Worm (Caenorhabditis elegans) whole organism, late embryonic: ENCODE results near the gene wdr-54.
A peak's percentile ranks its signal among the peaks of the same experiment; 100 is the strongest.

ENCODE experiments used
- C08G9.2 ChIP-seq: sonication (generic microtip); optimal IDR thresholded peaks from 2 replicates; lab custom pipeline; 2016; ENCODE audit warnings: mild to moderate bottlenecking, missing genetic modification characterization, moderate library complexity, missing compliant biosample characterization
- K09A11.1 ChIP-seq: sonication (generic microtip); optimal IDR thresholded peaks from 2 replicates; lab custom pipeline; 2017; ENCODE audit warnings: antibody characterized with exemption, mild to moderate bottlenecking, missing genetic modification characterization, missing compliant biosample characterization; ENCODE audit not compliant: insufficient read depth
- Y22D7AL.16 ChIP-seq: sonication (generic microtip); optimal IDR thresholded peaks from 2 replicates; lab custom pipeline; 2016; ENCODE audit warnings: missing genetic modification characterization, missing compliant biosample characterization
- ahr-1 ChIP-seq: sonication (generic microtip); optimal IDR thresholded peaks from 2 replicates; lab custom pipeline; 2016; ENCODE audit warnings: missing genetic modification characterization, missing compliant biosample characterization
- ceh-14 ChIP-seq: sonication (generic microtip); optimal IDR thresholded peaks from 2 replicates; lab custom pipeline; 2016; ENCODE audit warnings: missing genotype, missing genetic modification characterization, missing compliant biosample characterization
- ceh-18 ChIP-seq: sonication (generic microtip); optimal IDR thresholded peaks from 2 replicates; lab custom pipeline; 2016; ENCODE audit warnings: missing genetic modification characterization, missing compliant biosample characterization
- ceh-2 ChIP-seq: sonication (generic microtip); optimal IDR thresholded peaks from 2 replicates; lab custom pipeline; 2016; ENCODE audit warnings: missing genotype, missing genetic modification characterization, missing compliant biosample characterization
- ceh-24 ChIP-seq: sonication (generic microtip); optimal IDR thresholded peaks from 2 replicates; lab custom pipeline; 2016; ENCODE audit warnings: mild to moderate bottlenecking, missing genetic modification characterization, missing compliant biosample characterization
- ceh-31 ChIP-seq: sonication (generic microtip); optimal IDR thresholded peaks from 2 replicates; lab custom pipeline; 2016; ENCODE audit warnings: missing genetic modification characterization, missing compliant biosample characterization
- ceh-9 ChIP-seq: sonication (generic microtip); optimal IDR thresholded peaks from 2 replicates; lab custom pipeline; 2016; ENCODE audit warnings: mild to moderate bottlenecking, missing genetic modification characterization, inconsistent platforms, missing compliant biosample characterization
- che-1 ChIP-seq: sonication (generic microtip); optimal IDR thresholded peaks from 2 replicates; lab custom pipeline; 2016; ENCODE audit warnings: mild to moderate bottlenecking, missing genetic modification characterization, missing compliant biosample characterization
- dve-1 ChIP-seq: sonication (generic microtip); optimal IDR thresholded peaks from 2 replicates; lab custom pipeline; 2017; ENCODE audit warnings: antibody characterized with exemption, mild to moderate bottlenecking, missing genetic modification characterization, missing compliant biosample characterization
- elt-2 ChIP-seq: sonication (generic microtip); optimal IDR thresholded peaks from 2 replicates; lab custom pipeline; 2016; ENCODE audit warnings: missing genetic modification reagents, missing genetic modification characterization, missing compliant biosample characterization
- ets-4 ChIP-seq: sonication (generic microtip); optimal IDR thresholded peaks from 2 replicates; lab custom pipeline; 2016; ENCODE audit warnings: missing genetic modification characterization, missing compliant biosample characterization
- eyg-1 ChIP-seq: sonication (generic microtip); optimal IDR thresholded peaks from 2 replicates; lab custom pipeline; 2016; ENCODE audit warnings: missing genotype, missing genetic modification characterization, missing compliant biosample characterization
- fax-1 ChIP-seq: sonication (generic microtip); optimal IDR thresholded peaks from 2 replicates; lab custom pipeline; 2016; ENCODE audit warnings: missing genotype, missing genetic modification characterization, missing compliant biosample characterization
- gmeb-2 ChIP-seq: sonication (generic microtip); optimal IDR thresholded peaks from 2 replicates; lab custom pipeline; 2016; ENCODE audit warnings: missing genetic modification characterization, inconsistent platforms, missing compliant biosample characterization
- hlh-13 ChIP-seq: fragments of 200-800 bp; sonication (Bioruptor generic); optimal IDR thresholded peaks from 2 replicates; lab custom pipeline; 2018; ENCODE audit warnings: mild to moderate bottlenecking, missing genetic modification characterization, missing compliant biosample characterization
- hlh-30 ChIP-seq: sonication (generic microtip); optimal IDR thresholded peaks from 2 replicates; lab custom pipeline; 2017; ENCODE audit warnings: antibody characterized with exemption, missing genetic modification characterization, missing compliant biosample characterization; ENCODE audit not compliant: insufficient read depth
- hlh-6 ChIP-seq: sonication (generic microtip); optimal IDR thresholded peaks from 2 replicates; lab custom pipeline; 2016; ENCODE audit warnings: missing genotype, missing genetic modification characterization, missing compliant biosample characterization
- hlh-8 ChIP-seq: sonication (generic microtip); optimal IDR thresholded peaks from 2 replicates; lab custom pipeline; 2016; ENCODE audit warnings: missing genotype, missing genetic modification characterization, missing compliant biosample characterization
- lim-6 ChIP-seq: sonication (generic microtip); optimal IDR thresholded peaks from 2 replicates; lab custom pipeline; 2016; ENCODE audit warnings: missing genetic modification characterization, missing compliant biosample characterization
- mec-3 ChIP-seq: sonication (generic microtip); optimal IDR thresholded peaks from 2 replicates; lab custom pipeline; 2016; ENCODE audit warnings: borderline replicate concordance, missing genetic modification characterization, missing compliant biosample characterization
- nfya-1 ChIP-seq: sonication (generic microtip); optimal IDR thresholded peaks from 2 replicates; lab custom pipeline; 2017; ENCODE audit warnings: missing genetic modification characterization, mild to moderate bottlenecking, missing compliant biosample characterization, antibody characterized with exemption, moderate library complexity
- nhr-11 ChIP-seq: fragments of 150-350 bp; optimal IDR thresholded peaks from 2 replicates; lab custom pipeline; 2014; ENCODE audit warnings: missing biosample characterization, missing genetic modification characterization
- nhr-232 ChIP-seq: sonication (generic microtip); optimal IDR thresholded peaks from 2 replicates; lab custom pipeline; 2016; ENCODE audit warnings: missing genetic modification characterization, missing compliant biosample characterization
- pha-4 ChIP-seq: fragments of 150-350 bp; optimal IDR thresholded peaks from 2 replicates; lab custom pipeline; 2018; ENCODE audit warnings: missing biosample characterization, missing genetic modification reagents, missing genetic modification characterization
- pqm-1 ChIP-seq: sonication (generic microtip); optimal IDR thresholded peaks from 2 replicates; lab custom pipeline; 2016; ENCODE audit warnings: missing genetic modification characterization, missing compliant biosample characterization
- ref-2 ChIP-seq: sonication (generic microtip); optimal IDR thresholded peaks from 2 replicates; lab custom pipeline; 2016; ENCODE audit warnings: missing genetic modification characterization, missing compliant biosample characterization
- sox-2 ChIP-seq: fragments of 200-800 bp; sonication (Bioruptor generic); IDR thresholded peaks from 2 replicates; pipeline ENCODE4 v1.3.6; 2022; ENCODE audit warnings: missing genetic modification reagents, missing genetic modification characterization, missing compliant biosample characterization
- sox-4 ChIP-seq: sonication (generic microtip); optimal IDR thresholded peaks from 2 replicates; lab custom pipeline; 2017; ENCODE audit warnings: mild to moderate bottlenecking, missing genetic modification characterization, inconsistent platforms, missing compliant biosample characterization
- syd-9 ChIP-seq: sonication (generic microtip); optimal IDR thresholded peaks from 2 replicates; lab custom pipeline; 2016; ENCODE audit warnings: mild to moderate bottlenecking, missing genetic modification characterization, moderate library complexity, missing compliant biosample characterization
- tbx-7 ChIP-seq: sonication (generic microtip); optimal IDR thresholded peaks from 2 replicates; lab custom pipeline; 2016; ENCODE audit warnings: missing genotype, missing genetic modification characterization, missing compliant biosample characterization
- ttx-3 ChIP-seq: sonication (generic microtip); optimal IDR thresholded peaks from 2 replicates; lab custom pipeline; 2016; ENCODE audit warnings: missing genetic modification reagents, missing genetic modification characterization, missing compliant biosample characterization
- zip-5 ChIP-seq: sonication (generic microtip); optimal IDR thresholded peaks from 2 replicates; lab custom pipeline; 2016; ENCODE audit warnings: missing genetic modification characterization, missing compliant biosample characterization

Gene wdr-54

DNA sequence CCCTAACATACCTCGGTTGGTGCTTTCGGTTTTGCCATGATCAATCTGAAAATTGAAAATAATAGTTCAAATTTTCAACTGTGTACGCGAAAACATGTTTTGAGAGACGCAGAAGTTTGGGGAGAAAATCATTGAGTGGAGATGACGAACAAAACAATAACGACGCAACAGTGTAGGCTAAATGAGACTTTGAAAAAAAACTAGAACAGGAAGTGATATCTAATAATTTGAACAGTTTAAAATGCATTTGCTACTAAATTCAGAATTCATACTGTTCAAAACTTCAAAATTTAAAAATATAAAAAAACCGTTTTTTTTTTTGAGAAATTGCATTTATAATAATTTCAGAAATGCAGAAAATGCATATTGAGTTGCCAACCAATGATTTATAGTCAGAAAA, 15.6 kb upstream of the wdr-54 start, which contains the start of gene F25E2.3:
Gene F25E2.3, minus strand, starts transcription at position 101 of the 400 bp plus-strand sequence.
- no peak for TF ChIP-seq ceh-14 (tag; lab: Kevin White, UChicago)
- TF ChIP-seq che-1 = no peak
- TF ChIP-seq lim-6 (tag; lab: Kevin White, UChicago) = no peak

ce11 chrX:815929-816328, 12.8 kb upstream of the wdr-54 start, which contains the start of gene ifd-2:
Gene ifd-2, minus strand, starts transcription at chrX:815929.
- TF ChIP-seq nfya-1 (tag; lab: Kevin White, UChicago) (no peak), elt-2 (tag; lab: Kevin White, UChicago) (peak; percentile 78)

DNA sequence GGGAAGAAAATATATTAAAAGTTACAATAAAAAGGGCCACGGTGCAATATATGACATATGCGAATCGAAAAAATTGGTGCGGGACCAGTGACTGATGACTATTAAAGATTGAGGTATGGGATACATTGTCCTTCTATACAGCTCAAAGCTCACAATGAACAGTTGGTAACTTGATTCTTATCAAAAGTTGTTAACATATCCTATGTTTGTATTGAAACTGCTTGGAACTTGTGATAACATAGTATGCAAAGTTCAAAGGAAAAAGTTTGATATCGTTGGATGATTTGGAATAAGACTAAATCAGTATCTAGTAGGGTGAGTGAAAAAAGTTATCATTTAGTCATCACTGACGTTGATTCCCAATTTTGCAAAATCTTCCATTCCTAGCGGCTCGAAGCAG, 10.7 kb upstream of the wdr-54 start:
- no peak for TF ChIP-seq ttx-3 (tag; lab: Kevin White, UChicago)
- no peak for TF ChIP-seq ceh-24
- no peak for TF ChIP-seq syd-9
- TF ChIP-seq elt-2 (tag; lab: Kevin White, UChicago) = no peak
- no peak for TF ChIP-seq ets-4
- no peak for TF ChIP-seq ceh-31
- no peak for TF ChIP-seq hlh-13

- TF ChIP-seq mec-3 (tag; lab: Kevin White, UChicago) (no peak), C08G9.2 (tag; lab: Kevin White, UChicago) (no peak), nhr-232 (no peak), K09A11.1 (tag; lab: Kevin White, UChicago) (no peak), tbx-7 (tag; lab: Kevin White, UChicago) (no peak), lim-6 (tag; lab: Kevin White, UChicago) (no peak), Y22D7AL.16 (tag; lab: Kevin White, UChicago) (no peak), dve-1 (tag; lab: Kevin White, UChicago) (no peak), nhr-11 (tag; lab: Kevin White, UChicago) (no peak), pha-4 (tag; lab: Kevin White, UChicago) (no peak)
These were observed 5.0 kb upstream of the wdr-54 start for ce11 chrX:823736-824135.

DNA sequence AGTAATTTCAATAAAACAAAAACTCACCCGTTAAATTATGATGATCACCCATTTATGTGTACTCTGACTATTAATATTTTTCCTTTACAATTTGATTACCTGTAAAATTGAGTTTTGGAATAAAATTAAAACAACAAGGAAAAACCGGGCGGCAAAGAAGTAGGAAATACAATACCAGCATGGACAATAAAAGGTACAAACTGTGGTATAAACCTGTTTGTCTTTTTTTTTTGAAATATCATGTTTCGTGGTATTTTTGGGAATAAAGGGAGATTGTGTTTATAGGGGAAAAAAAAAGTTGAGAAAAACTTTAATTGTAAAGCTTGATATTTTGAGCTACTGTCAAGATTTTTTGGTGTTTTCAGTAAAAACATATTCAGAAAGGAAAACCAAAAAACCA, 3.3 kb upstream of the wdr-54 start, which contains the start of gene daf-3:
Gene daf-3, minus strand, starts transcription at position 101 of the 400 bp plus-strand sequence.
- no peak for TF ChIP-seq ref-2 (tag; lab: Kevin White, UChicago)
- TF ChIP-seq fax-1 (tag; lab: Kevin White, UChicago) = no peak
- no peak for TF ChIP-seq ceh-2
- TF ChIP-seq hlh-30 (tag; lab: Kevin White, UChicago) = no peak
- no peak for TF ChIP-seq elt-2 (tag; lab: Kevin White, UChicago)
- TF ChIP-seq ceh-31 = no peak
- TF ChIP-seq zip-5 (tag; lab: Kevin White, UChicago) = no peak
- TF ChIP-seq hlh-6 = no peak
- TF ChIP-seq ceh-9 = no peak
- no peak for TF ChIP-seq eyg-1 (tag; lab: Kevin White, UChicago)
- no peak for TF ChIP-seq ttx-3 (tag; lab: Kevin White, UChicago)
- TF ChIP-seq gmeb-2 (tag; lab: Kevin White, UChicago) = no peak
- no peak for TF ChIP-seq sox-2 (GFP tag; lab: Robert Waterston, UW)
- TF ChIP-seq sox-4 (tag; lab: Kevin White, UChicago) = no peak
- TF ChIP-seq ceh-18 (tag; lab: Kevin White, UChicago) = no peak
- no peak for TF ChIP-seq hlh-8 (tag; lab: Kevin White, UChicago)
- no peak for TF ChIP-seq ahr-1 (tag; lab: Kevin White, UChicago)
- TF ChIP-seq che-1 = no peak
- TF ChIP-seq pqm-1 = no peak
